ENCODE assay signal across 1 fruit fly cellular context in the genomic region with DNA sequence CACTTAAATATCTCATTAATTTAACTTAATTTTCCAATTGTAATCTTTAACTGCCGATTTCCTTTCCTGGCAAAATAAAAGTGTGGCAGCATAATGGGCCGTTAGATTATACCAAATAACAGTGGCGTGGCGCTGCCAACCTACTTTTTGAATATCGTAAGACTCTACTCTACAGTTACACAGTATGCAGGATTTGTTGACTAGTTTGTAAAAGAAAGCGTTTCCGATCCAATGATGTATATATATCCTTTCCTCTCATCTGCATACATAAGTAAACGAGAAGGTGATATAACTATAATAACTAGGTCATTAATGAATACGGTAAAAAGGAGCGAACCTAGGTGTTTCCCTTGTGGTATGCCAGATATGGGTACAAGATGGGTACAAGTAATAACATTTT.
TF ChIP-seq lines count a peak whose summit lies in the region.

EMC2B (minus strand) TSS at position 98 of the 400 bp plus-strand sequence.

TF ChIP-seq in whole organism, embryonic, 481 proteins besides CTCF, POLR2A, EP300 and RAD21 (continued from another document and continues in another):
- no peak for TF ChIP-seq cas (GFP tag; IDR thresholded peaks at IDR 0.05; lab: Robert Waterston, UW)
- no peak for TF ChIP-seq CG6654 (GFP tag; optimal IDR thresholded peaks at IDR 0.05; lab: Kevin White, UChicago)
- peak; percentile 69 for TF ChIP-seq CG2120 (GFP tag; optimal IDR thresholded peaks at IDR 0.05; lab: Kevin White, UChicago)
- TF ChIP-seq unc-4 (GFP tag; IDR thresholded peaks at IDR 0.05; lab: Robert Waterston, UW; ENCODE audit: partially characterized antibody): no peak
- TF ChIP-seq Sox102F (GFP tag; optimal IDR thresholded peaks at IDR 0.05; lab: Kevin White, UChicago): no peak
- TF ChIP-seq usp (GFP tag; optimal IDR thresholded peaks at IDR 0.05; lab: Kevin White, UChicago): no peak
- no peak for TF ChIP-seq CG18599 (GFP tag; optimal IDR thresholded peaks at IDR 0.05; lab: Kevin White, UChicago)
- TF ChIP-seq CG2678 (tag; optimal IDR thresholded peaks at IDR 0.05; lab: Kevin White, UChicago): peak; percentile 46
- no peak for TF ChIP-seq z (GFP tag; IDR thresholded peaks at IDR 0.05; lab: Robert Waterston, UW)
- no peak for TF ChIP-seq NC2α (GFP tag; optimal IDR thresholded peaks at IDR 0.05; lab: Kevin White, UChicago)
- peak; percentile 22 for TF ChIP-seq disco-r (GFP tag; optimal IDR thresholded peaks at IDR 0.05; lab: Kevin White, UChicago)
- TF ChIP-seq mirr (GFP tag; optimal IDR thresholded peaks at IDR 0.05; lab: Kevin White, UChicago): peak; percentile 16
- TF ChIP-seq CG3281 (GFP tag; optimal IDR thresholded peaks at IDR 0.05; lab: Kevin White, UChicago): peak; percentile 45
- TF ChIP-seq da (GFP tag; optimal IDR thresholded peaks at IDR 0.05; lab: Kevin White, UChicago): no peak
- TF ChIP-seq h (optimal IDR thresholded peaks at IDR 0.05; lab: Kevin White, UChicago): no peak
- TF ChIP-seq ato (GFP tag; IDR thresholded peaks at IDR 0.05; lab: Robert Waterston, UW; ENCODE audit: partially characterized antibody): no peak
- no peak for TF ChIP-seq CG32772 (GFP tag; IDR thresholded peaks at IDR 0.05; lab: Robert Waterston, UW)
- TF ChIP-seq Hsf (GFP tag; optimal IDR thresholded peaks at IDR 0.05; lab: Kevin White, UChicago): peak; percentile 53
- TF ChIP-seq CG42726 (GFP tag; IDR thresholded peaks at IDR 0.05; lab: Robert Waterston, UW; ENCODE audit: partially characterized antibody): no peak
- no peak for TF ChIP-seq CG4854 (GFP tag; optimal IDR thresholded peaks at IDR 0.05; lab: Kevin White, UChicago)
- peak; percentile 55 for TF ChIP-seq CoRest (tag; optimal IDR thresholded peaks at IDR 0.05; lab: Kevin White, UChicago)
- TF ChIP-seq CG17328 (GFP tag; IDR thresholded peaks at IDR 0.05; lab: Robert Waterston, UW): no peak
- no peak for TF ChIP-seq nau (GFP tag; optimal IDR thresholded peaks at IDR 0.05; lab: Kevin White, UChicago)
- TF ChIP-seq maf-S (GFP tag; optimal IDR thresholded peaks at IDR 0.05; lab: Kevin White, UChicago): peak; percentile 33
- peak; percentile 1 for TF ChIP-seq CG8944 (GFP tag; optimal IDR thresholded peaks at IDR 0.05; lab: Kevin White, UChicago)
- no peak for TF ChIP-seq Oaz (GFP tag; IDR thresholded peaks at IDR 0.05; lab: Robert Waterston, UW)
- no peak for TF ChIP-seq scrt (GFP tag; optimal IDR thresholded peaks at IDR 0.05; lab: Kevin White, UChicago)
- peak; percentile 53 for TF ChIP-seq MESR4 (GFP tag; optimal IDR thresholded peaks at IDR 0.05; lab: Kevin White, UChicago)
- TF ChIP-seq gt (GFP tag; IDR thresholded peaks at IDR 0.05; lab: Robert Waterston, UW): no peak
- no peak for TF ChIP-seq CG10366 (GFP tag; IDR thresholded peaks at IDR 0.05; lab: Robert Waterston, UW)
- no peak for TF ChIP-seq Tbp (GFP tag; optimal IDR thresholded peaks at IDR 0.05; lab: Kevin White, UChicago)
- peak; percentile 38 for TF ChIP-seq dmrt99B (tag; optimal IDR thresholded peaks at IDR 0.05; lab: Kevin White, UChicago)
- no peak for TF ChIP-seq CG4404 (GFP tag; IDR thresholded peaks at IDR 0.05; lab: Robert Waterston, UW)
- TF ChIP-seq gem (tag; optimal IDR thresholded peaks at IDR 0.05; lab: Kevin White, UChicago): peak; percentile 63
- no peak for TF ChIP-seq Hr78 (GFP tag; optimal IDR thresholded peaks at IDR 0.05; lab: Kevin White, UChicago)
- TF ChIP-seq HLH4C (GFP tag; IDR thresholded peaks at IDR 0.05; lab: Robert Waterston, UW; ENCODE audit: partially characterized antibody): no peak
- peak; percentile 44 for TF ChIP-seq CG12391 (tag; optimal IDR thresholded peaks at IDR 0.05; lab: Kevin White, UChicago)
- peak; percentile 39 for TF ChIP-seq pb (GFP tag; optimal IDR thresholded peaks at IDR 0.05; lab: Kevin White, UChicago)
- no peak for TF ChIP-seq CG17612 (GFP tag; IDR thresholded peaks at IDR 0.05; lab: Robert Waterston, UW)
- TF ChIP-seq croc (GFP tag; conservative IDR thresholded peaks at IDR 0.05; lab: Robert Waterston, UW): no peak
- no peak for TF ChIP-seq Sin3A (optimal IDR thresholded peaks at IDR 0.05; lab: Kevin White, UChicago)
- TF ChIP-seq HLH3B (GFP tag; IDR thresholded peaks at IDR 0.05; lab: Robert Waterston, UW): no peak
- TF ChIP-seq CG11696 (GFP tag; IDR thresholded peaks at IDR 0.05; lab: Robert Waterston, UW): no peak
- peak; percentile 20 for TF ChIP-seq Dp (GFP tag; optimal IDR thresholded peaks at IDR 0.05; lab: Kevin White, UChicago)
- TF ChIP-seq Ets65A (GFP tag; lab: Kevin White, UChicago): peak; percentile 94
- peak in 1 of 2 experiments; percentile 16 for TF ChIP-seq Hr51 (GFP tag; optimal IDR thresholded peaks at IDR 0.05; lab: Kevin White, UChicago)
- peak; percentile 29 for TF ChIP-seq dmrt11E (tag; optimal IDR thresholded peaks at IDR 0.05; lab: Kevin White, UChicago)
- peak; percentile 21 for TF ChIP-seq shn (GFP tag; optimal IDR thresholded peaks at IDR 0.05; lab: Kevin White, UChicago)
- no peak for TF ChIP-seq tio (GFP tag; optimal IDR thresholded peaks at IDR 0.05; lab: Kevin White, UChicago)
- TF ChIP-seq Bteb2 (GFP tag; optimal IDR thresholded peaks at IDR 0.05; lab: Kevin White, UChicago): peak; percentile 10
- peak; percentile 44 for TF ChIP-seq CG33213 (GFP tag; optimal IDR thresholded peaks at IDR 0.05; lab: Kevin White, UChicago)
- TF ChIP-seq CG1529 (GFP tag; optimal IDR thresholded peaks at IDR 0.05; lab: Kevin White, UChicago): no peak
- peak in 1 of 3 experiments; percentile 16 for TF ChIP-seq lola (GFP tag; optimal IDR thresholded peaks at IDR 0.05; lab: Kevin White, UChicago)
- no peak for TF ChIP-seq CG7745 (tag; optimal IDR thresholded peaks at IDR 0.05; lab: Kevin White, UChicago)
- TF ChIP-seq CG1792 (GFP tag; optimal IDR thresholded peaks at IDR 0.05; lab: Kevin White, UChicago): peak; percentile 10
- no peak for TF ChIP-seq amos (GFP tag; IDR thresholded peaks at IDR 0.05; lab: Robert Waterston, UW; ENCODE audit: partially characterized antibody)
- peak; percentile 38 for TF ChIP-seq CG2712 (tag; optimal IDR thresholded peaks at IDR 0.05; lab: Kevin White, UChicago)
- no peak for TF ChIP-seq Rfx (GFP tag; IDR thresholded peaks at IDR 0.05; lab: Robert Waterston, UW)
- no peak for TF ChIP-seq PHDP (tag; optimal IDR thresholded peaks at IDR 0.05; lab: Kevin White, UChicago)
- peak; percentile 41 for TF ChIP-seq Nf-YC (tag; optimal IDR thresholded peaks at IDR 0.05; lab: Kevin White, UChicago)
- peak; percentile 43 for TF ChIP-seq CG13424 (tag; optimal IDR thresholded peaks at IDR 0.05; lab: Kevin White, UChicago)
- TF ChIP-seq tap (tag; optimal IDR thresholded peaks at IDR 0.05; lab: Kevin White, UChicago): no peak
- no peak for TF ChIP-seq Deaf1 (tag; optimal IDR thresholded peaks at IDR 0.05; lab: Kevin White, UChicago)
- peak; percentile 35 for TF ChIP-seq Dip3 (GFP tag; optimal IDR thresholded peaks at IDR 0.05; lab: Kevin White, UChicago)
- TF ChIP-seq gsb-n (tag; optimal IDR thresholded peaks at IDR 0.05; lab: Kevin White, UChicago): peak; percentile 5
- no peak for TF ChIP-seq Sox100B (GFP tag; optimal IDR thresholded peaks at IDR 0.05; lab: Kevin White, UChicago)
- no peak for TF ChIP-seq klu (GFP tag; IDR thresholded peaks at IDR 0.05; lab: Robert Waterston, UW)
- TF ChIP-seq grau (tag; optimal IDR thresholded peaks at IDR 0.05; lab: Kevin White, UChicago): peak; percentile 34
- no peak for TF ChIP-seq slp2 (GFP tag; optimal IDR thresholded peaks at IDR 0.05; lab: Kevin White, UChicago)
- no peak for TF ChIP-seq row (GFP tag; IDR thresholded peaks at IDR 0.05; lab: Robert Waterston, UW)
- peak; percentile 8 for TF ChIP-seq CG18262 (tag; optimal IDR thresholded peaks at IDR 0.05; lab: Kevin White, UChicago)
- no peak for TF ChIP-seq CG1647 (GFP tag; optimal IDR thresholded peaks at IDR 0.05; lab: Kevin White, UChicago)
- TF ChIP-seq Bdp1 (GFP tag; optimal IDR thresholded peaks at IDR 0.05; lab: Kevin White, UChicago): no peak
- no peak for TF ChIP-seq CG3065 (GFP tag; optimal IDR thresholded peaks at IDR 0.05; lab: Kevin White, UChicago)
- TF ChIP-seq sob (GFP tag; IDR thresholded peaks at IDR 0.05; lab: Robert Waterston, UW): no peak
- TF ChIP-seq bcd (GFP tag; optimal IDR thresholded peaks at IDR 0.05; lab: Kevin White, UChicago): peak; percentile 34
- no peak for TF ChIP-seq crc (GFP tag; optimal IDR thresholded peaks at IDR 0.05; lab: Kevin White, UChicago)
- no peak for TF ChIP-seq CG4360 (GFP tag; IDR thresholded peaks at IDR 0.05; lab: Robert Waterston, UW)
- no peak for TF ChIP-seq CG11093 (GFP tag; IDR thresholded peaks at IDR 0.05; lab: Robert Waterston, UW)
- no peak for TF ChIP-seq seq (GFP tag; IDR thresholded peaks at IDR 0.05; lab: Robert Waterston, UW)
- no peak for TF ChIP-seq Doc2 (GFP tag; IDR thresholded peaks at IDR 0.05; lab: Robert Waterston, UW)
- TF ChIP-seq CG11504 (tag; optimal IDR thresholded peaks at IDR 0.05; lab: Kevin White, UChicago): peak; percentile 45
- no peak for TF ChIP-seq salm (tag; optimal IDR thresholded peaks at IDR 0.05; lab: Kevin White, UChicago)
- TF ChIP-seq pita (GFP tag; optimal IDR thresholded peaks at IDR 0.05; lab: Kevin White, UChicago): no peak
- TF ChIP-seq Hmr (GFP tag; optimal IDR thresholded peaks at IDR 0.05; lab: Kevin White, UChicago): peak; percentile 49
- no peak for TF ChIP-seq ems (GFP tag; optimal IDR thresholded peaks at IDR 0.05; lab: Kevin White, UChicago)
- TF ChIP-seq Elba2 (GFP tag; optimal IDR thresholded peaks at IDR 0.05; lab: Kevin White, UChicago): peak; percentile 78
- peak; percentile 34 for TF ChIP-seq Oli (tag; optimal IDR thresholded peaks at IDR 0.05; lab: Kevin White, UChicago)
- no peak for TF ChIP-seq Asciz (GFP tag; optimal IDR thresholded peaks at IDR 0.05; lab: Kevin White, UChicago)
- no peak for TF ChIP-seq CG10431 (GFP tag; optimal IDR thresholded peaks at IDR 0.05; lab: Kevin White, UChicago)
- no peak for TF ChIP-seq dati (GFP tag; IDR thresholded peaks at IDR 0.05; lab: Robert Waterston, UW)
- TF ChIP-seq inv (GFP tag; IDR thresholded peaks at IDR 0.05; lab: Robert Waterston, UW; ENCODE audit: partially characterized antibody): no peak
- TF ChIP-seq ranshi (GFP tag; IDR thresholded peaks at IDR 0.05; lab: Robert Waterston, UW): no peak
- TF ChIP-seq CG6813 (GFP tag; optimal IDR thresholded peaks at IDR 0.05; lab: Kevin White, UChicago): no peak
- TF ChIP-seq Ptx1 (GFP tag; IDR thresholded peaks at IDR 0.05; lab: Robert Waterston, UW): no peak
- TF ChIP-seq knrl (GFP tag; IDR thresholded peaks at IDR 0.05; lab: Robert Waterston, UW; ENCODE audit: partially characterized antibody): no peak
- peak; percentile 16 for TF ChIP-seq Chrac-16 (GFP tag; optimal IDR thresholded peaks at IDR 0.05; lab: Kevin White, UChicago)
- no peak for TF ChIP-seq Hey (tag; optimal IDR thresholded peaks at IDR 0.05; lab: Kevin White, UChicago)
- no peak for TF ChIP-seq dimm (GFP tag; IDR thresholded peaks at IDR 0.05; lab: Robert Waterston, UW)
- peak; percentile 83 for TF ChIP-seq Med (GFP tag; lab: Kevin White, UChicago)
- TF ChIP-seq CG7928 (GFP tag; optimal IDR thresholded peaks at IDR 0.05; lab: Kevin White, UChicago): no peak
- no peak for TF ChIP-seq wor (GFP tag; IDR thresholded peaks at IDR 0.05; lab: Robert Waterston, UW)
- TF ChIP-seq CG12104 (GFP tag; optimal IDR thresholded peaks at IDR 0.05; lab: Kevin White, UChicago): no peak
- TF ChIP-seq vfl (GFP tag; optimal IDR thresholded peaks at IDR 0.05; lab: Kevin White, UChicago): peak; percentile 49
- no peak for TF ChIP-seq vnd (GFP tag; IDR thresholded peaks at IDR 0.05; lab: Robert Waterston, UW; ENCODE audit: partially characterized antibody)
- TF ChIP-seq p53 (GFP tag; optimal IDR thresholded peaks at IDR 0.05; lab: Kevin White, UChicago): no peak
- no peak for TF ChIP-seq CG31224 (GFP tag; IDR thresholded peaks at IDR 0.05; lab: Robert Waterston, UW)
- no peak for TF ChIP-seq CG8281 (tag; optimal IDR thresholded peaks at IDR 0.05; lab: Kevin White, UChicago)
- TF ChIP-seq CG13624 (GFP tag; optimal IDR thresholded peaks at IDR 0.05; lab: Kevin White, UChicago): peak; percentile 46
- TF ChIP-seq CG16863 (GFP tag; optimal IDR thresholded peaks at IDR 0.05; lab: Kevin White, UChicago): no peak
- no peak for TF ChIP-seq CG7372 (GFP tag; IDR thresholded peaks at IDR 0.05; lab: Robert Waterston, UW)
- no peak for TF ChIP-seq CG2129 (GFP tag; IDR thresholded peaks at IDR 0.05; lab: Robert Waterston, UW; ENCODE audit: partially characterized antibody)
- no peak for TF ChIP-seq rib (GFP tag; IDR thresholded peaks at IDR 0.05; lab: Robert Waterston, UW)
- no peak for TF ChIP-seq CG33557 (GFP tag; optimal IDR thresholded peaks at IDR 0.05; lab: Kevin White, UChicago)
- TF ChIP-seq eve (GFP tag; optimal IDR thresholded peaks at IDR 0.05; lab: Kevin White, UChicago): no peak
- no peak for TF ChIP-seq CG6765 (GFP tag; optimal IDR thresholded peaks at IDR 0.05; lab: Kevin White, UChicago)
- peak; percentile 29 for TF ChIP-seq CG10267 (tag; optimal IDR thresholded peaks at IDR 0.05; lab: Kevin White, UChicago)
- peak; percentile 65 for TF ChIP-seq CG12659 (GFP tag; optimal IDR thresholded peaks at IDR 0.05; lab: Kevin White, UChicago)
- TF ChIP-seq nmo (GFP tag; optimal IDR thresholded peaks at IDR 0.05; lab: Kevin White, UChicago): peak; percentile 41
- TF ChIP-seq Myb (GFP tag; optimal IDR thresholded peaks at IDR 0.05; lab: Kevin White, UChicago): peak; percentile 77
- no peak for TF ChIP-seq dan (GFP tag; IDR thresholded peaks at IDR 0.05; lab: Robert Waterston, UW)
- TF ChIP-seq Dek (tag; optimal IDR thresholded peaks at IDR 0.05; lab: Kevin White, UChicago): peak; percentile 40
- no peak for TF ChIP-seq CG14014 (GFP tag; IDR thresholded peaks at IDR 0.05; lab: Robert Waterston, UW)
- TF ChIP-seq CG30403 (GFP tag; optimal IDR thresholded peaks at IDR 0.05; lab: Kevin White, UChicago): peak; percentile 58
- TF ChIP-seq CG6791 (GFP tag; IDR thresholded peaks at IDR 0.05; lab: Robert Waterston, UW; ENCODE audit: partially characterized antibody): no peak
- no peak for TF ChIP-seq CG11398 (GFP tag; optimal IDR thresholded peaks at IDR 0.05; lab: Kevin White, UChicago)
- TF ChIP-seq ro (GFP tag; IDR thresholded peaks at IDR 0.05; lab: Robert Waterston, UW): no peak
- peak; percentile 52 for TF ChIP-seq unpg (GFP tag; optimal IDR thresholded peaks at IDR 0.05; lab: Kevin White, UChicago)
- TF ChIP-seq lov (optimal IDR thresholded peaks at IDR 0.05; lab: Kevin White, UChicago): no peak
- TF ChIP-seq lov (GFP tag; IDR thresholded peaks at IDR 0.05; lab: Robert Waterston, UW): no peak
- TF ChIP-seq CG6689 (GFP tag; IDR thresholded peaks at IDR 0.05; lab: Robert Waterston, UW): no peak
- no peak for TF ChIP-seq NFAT (GFP tag; IDR thresholded peaks at IDR 0.05; lab: Robert Waterston, UW)
- no peak for TF ChIP-seq zen (tag; optimal IDR thresholded peaks at IDR 0.05; lab: Kevin White, UChicago)
